Fruit fly (Drosophila melanogaster) whole organism, embryonic: ENCODE results near the gene Ctr1B.

Source experiments
- B-H2 ChIP-seq: fragments of 200-800 bp; sonication (Bioruptor generic); optimal IDR thresholded peaks from 2 replicates; lab custom pipeline; 2018; ENCODE audit warnings: missing biosample characterization, mild to moderate bottlenecking, missing genetic modification characterization
- Bgb ChIP-seq: fragments of 200-800 bp; sonication (Bioruptor generic); IDR thresholded peaks from 2 replicates; pipeline ENCODE4 v1.3.6; 2022; ENCODE audit warnings: missing biosample characterization, missing genetic modification characterization; ENCODE audit not compliant: partially characterized antibody
- CG10147 ChIP-seq: fragments of 200-800 bp; sonication (Bioruptor generic); optimal IDR thresholded peaks from 2 replicates; lab custom pipeline; 2019; ENCODE audit warnings: missing biosample characterization, mild to moderate bottlenecking, missing genetic modification characterization, moderate library complexity
- CG10274 ChIP-seq: fragments of 200-800 bp; sonication (Bioruptor generic); optimal IDR thresholded peaks from 3 replicates; lab custom pipeline; 2017; ENCODE audit warnings: missing biosample characterization, mild to moderate bottlenecking, missing genetic modification characterization
- CG10366 ChIP-seq: fragments of 200-800 bp; sonication (Bioruptor generic); IDR thresholded peaks from 2 replicates; pipeline ENCODE4 v1.3.6; 2022; ENCODE audit warnings: missing biosample characterization, missing genetic modification characterization
- CG12104 ChIP-seq: fragments of 200-800 bp; sonication (Bioruptor generic); optimal IDR thresholded peaks from 3 replicates; lab custom pipeline; 2016; ENCODE audit warnings: missing biosample characterization, missing genetic modification characterization
- CG14710 ChIP-seq: fragments of 200-800 bp; sonication (Bioruptor generic); optimal IDR thresholded peaks from 3 replicates; lab custom pipeline; 2019; ENCODE audit warnings: missing biosample characterization, mild to moderate bottlenecking, missing genetic modification characterization, moderate library complexity
- CG16863 ChIP-seq: fragments of 200-800 bp; sonication (Bioruptor generic); optimal IDR thresholded peaks from 3 replicates; lab custom pipeline; 2016; ENCODE audit warnings: missing biosample characterization, missing genetic modification characterization
- CG17568 ChIP-seq: fragments of 200-800 bp; sonication (Bioruptor generic); optimal IDR thresholded peaks from 2 replicates; lab custom pipeline; 2018; ENCODE audit warnings: missing biosample characterization, mild to moderate bottlenecking, missing genetic modification characterization, moderate library complexity
- CG18262 ChIP-seq: fragments of 200-800 bp; optimal IDR thresholded peaks from 3 replicates; lab custom pipeline; 2019; ENCODE audit warnings: missing biosample characterization, mild to moderate bottlenecking, missing genetic modification characterization, moderate library complexity
- CG2712 ChIP-seq: fragments of 200-800 bp; optimal IDR thresholded peaks from 3 replicates; lab custom pipeline; 2019; ENCODE audit warnings: missing biosample characterization, mild to moderate bottlenecking, missing genetic modification characterization, moderate library complexity
- CG31441 ChIP-seq: fragments of 200-800 bp; sonication (Bioruptor generic); IDR thresholded peaks from 2 replicates; pipeline ENCODE4 v1.3.6; 2022; ENCODE audit warnings: missing biosample characterization, missing genetic modification characterization
- CG3407 ChIP-seq: fragments of 200-800 bp; sonication (Bioruptor generic); optimal IDR thresholded peaks from 2 replicates; lab custom pipeline; 2018; ENCODE audit warnings: missing biosample characterization, mild to moderate bottlenecking, missing genetic modification characterization
- CG4360 ChIP-seq: fragments of 200-800 bp; sonication (Bioruptor generic); IDR thresholded peaks from 2 replicates; pipeline ENCODE4 v1.3.6; 2022; ENCODE audit warnings: missing biosample characterization, missing genetic modification characterization
- CG4820 ChIP-seq: fragments of 200-800 bp; sonication (Bioruptor generic); optimal IDR thresholded peaks from 3 replicates; lab custom pipeline; 2016; ENCODE audit warnings: missing biosample characterization, missing genetic modification characterization
- CG5953 ChIP-seq: fragments of 200-800 bp; sonication (Bioruptor generic); IDR thresholded peaks from 2 replicates; pipeline ENCODE4 v1.3.6; 2022; ENCODE audit warnings: missing biosample characterization, missing genetic modification characterization
- CG6813 ChIP-seq: fragments of 200-800 bp; sonication (Bioruptor generic); optimal IDR thresholded peaks from 2 replicates; lab custom pipeline; 2017; ENCODE audit warnings: missing biosample characterization, missing genetic modification characterization, mild to moderate bottlenecking, moderate library complexity, missing genetic modification reagents
- CG8281 ChIP-seq: fragments of 200-800 bp; sonication (Bioruptor generic); optimal IDR thresholded peaks from 2 replicates; lab custom pipeline; 2018; ENCODE audit warnings: missing biosample characterization, mild to moderate bottlenecking, missing genetic modification characterization, moderate library complexity
- CG8924 ChIP-seq: fragments of 200-800 bp; optimal IDR thresholded peaks from 3 replicates; lab custom pipeline; 2019; ENCODE audit warnings: missing biosample characterization, mild to moderate bottlenecking, missing genetic modification characterization, moderate library complexity
- CG9932 ChIP-seq: fragments of 200-800 bp; sonication (Bioruptor generic); IDR thresholded peaks from 2 replicates; pipeline ENCODE4 v1.3.6; 2022; ENCODE audit warnings: missing biosample characterization, missing genetic modification characterization
- Dref ChIP-seq: fragments of 200-800 bp; sonication (Bioruptor generic); IDR thresholded peaks from 2 replicates; pipeline ENCODE4 v1.3.6; 2022; ENCODE audit warnings: missing biosample characterization, missing genetic modification characterization
- HHEX ChIP-seq: fragments of 200-800 bp; sonication (Bioruptor generic); optimal IDR thresholded peaks from 3 replicates; lab custom pipeline; 2017; ENCODE audit warnings: missing biosample characterization, mild to moderate bottlenecking, missing genetic modification characterization, missing genetic modification reagents
- Hand ChIP-seq: fragments of 200-800 bp; sonication (Bioruptor generic); optimal IDR thresholded peaks from 2 replicates; lab custom pipeline; 2017; ENCODE audit warnings: mild to moderate bottlenecking, missing biosample characterization, missing genetic modification reagents, missing genetic modification characterization
- Hr78 ChIP-seq, 2 experiments: fragments of 200-800 bp in 1 of 2; fragments of >200 bp in 1 of 2; sonication (Bioruptor generic) in 1 of 2; optimal IDR thresholded peaks; 2 replicates each; lab custom pipeline; 2017 to 2019; ENCODE audit warnings: missing biosample characterization in 2 of 2, missing genetic modification characterization in 2 of 2, mild to moderate bottlenecking in 1 of 2, moderate library complexity in 1 of 2
- Kr ChIP-seq: fragments of 200-800 bp; sonication (Bioruptor generic); optimal IDR thresholded peaks from 2 replicates; lab custom pipeline; 2017; ENCODE audit warnings: missing biosample characterization, mild to moderate bottlenecking, missing genetic modification characterization
- Lpt ChIP-seq: fragments of >200 bp; optimal IDR thresholded peaks from 2 replicates; lab custom pipeline; 2018; ENCODE audit warnings: missing biosample characterization, missing genetic modification characterization
- Meics ChIP-seq: fragments of 200-800 bp; sonication (Bioruptor generic); optimal IDR thresholded peaks from 2 replicates; lab custom pipeline; 2017; ENCODE audit warnings: missing biosample characterization, mild to moderate bottlenecking, missing genetic modification characterization
- Ptx1 ChIP-seq: fragments of 200-800 bp; sonication (Bioruptor generic); IDR thresholded peaks from 2 replicates; pipeline ENCODE4 v1.3.6; 2022; ENCODE audit warnings: missing biosample characterization, missing genetic modification characterization
- Rfx ChIP-seq: fragments of 200-800 bp; sonication (Bioruptor generic); IDR thresholded peaks from 2 replicates; pipeline ENCODE4 v1.3.6; 2022; ENCODE audit warnings: missing biosample characterization, missing genetic modification characterization
- Scr ChIP-seq: fragments of 200-800 bp; sonication (Bioruptor generic); IDR thresholded peaks from 2 replicates; pipeline ENCODE4 v1.3.6; 2022; ENCODE audit warnings: missing biosample characterization, missing genetic modification characterization; ENCODE audit not compliant: partially characterized antibody
- Sry-β ChIP-seq: fragments of 200-800 bp; sonication (Bioruptor generic); optimal IDR thresholded peaks from 2 replicates; lab custom pipeline; 2018; ENCODE audit warnings: missing biosample characterization, mild to moderate bottlenecking, missing genetic modification characterization, moderate library complexity
- Vsx1 ChIP-seq: fragments of 200-800 bp; sonication (Bioruptor generic); optimal IDR thresholded peaks from 2 replicates; lab custom pipeline; 2017; ENCODE audit warnings: missing biosample characterization, mild to moderate bottlenecking, missing genetic modification characterization, missing genetic modification reagents
- cato ChIP-seq: fragments of 200-800 bp; sonication (Bioruptor generic); optimal IDR thresholded peaks from 2 replicates; lab custom pipeline; 2016; ENCODE audit warnings: missing biosample characterization, missing genetic modification characterization, borderline replicate concordance
- ems ChIP-seq: fragments of 200-800 bp; sonication (Bioruptor generic); optimal IDR thresholded peaks from 3 replicates; lab custom pipeline; 2016; ENCODE audit warnings: missing biosample characterization, missing genetic modification characterization
- fd96Cb ChIP-seq: fragments of 200-800 bp; sonication (Bioruptor generic); optimal IDR thresholded peaks from 2 replicates; lab custom pipeline; 2018; ENCODE audit warnings: missing biosample characterization, mild to moderate bottlenecking, missing genetic modification characterization, moderate library complexity
- gfzf ChIP-seq: fragments of 200-800 bp; sonication (Bioruptor generic); optimal IDR thresholded peaks from 2 replicates; lab custom pipeline; 2016; ENCODE audit warnings: missing biosample characterization, mild to moderate bottlenecking, missing genetic modification characterization, moderate library complexity
- hkb ChIP-seq, 2 experiments: fragments of 200-800 bp in 1 of 2; fragments of >200 bp in 1 of 2; sonication (Bioruptor generic) in 1 of 2; IDR thresholded peaks in 1 of 2; optimal IDR thresholded peaks in 1 of 2; 2 replicates each; pipeline versions ENCODE4 v1.3.6 to Lab custom; 2017 to 2022; ENCODE audit warnings: missing biosample characterization in 1 of 2, missing genetic modification characterization in 1 of 2
- ind ChIP-seq: fragments of 200-800 bp; sonication (Bioruptor generic); optimal IDR thresholded peaks from 3 replicates; lab custom pipeline; 2016; ENCODE audit warnings: missing biosample characterization, missing genetic modification characterization
- knrl ChIP-seq: fragments of 200-800 bp; sonication (Bioruptor generic); IDR thresholded peaks from 3 replicates; pipeline ENCODE4 v1.3.6; 2022; ENCODE audit warnings: missing biosample characterization, missing genetic modification characterization; ENCODE audit not compliant: partially characterized antibody
- maf-S ChIP-seq: fragments of 200-800 bp; sonication (Bioruptor generic); optimal IDR thresholded peaks from 2 replicates; lab custom pipeline; 2016; ENCODE audit warnings: missing biosample characterization, missing genetic modification characterization
- nerfin-1 ChIP-seq: fragments of 200-800 bp; sonication (Bioruptor generic); optimal IDR thresholded peaks from 3 replicates; lab custom pipeline; 2019; ENCODE audit warnings: missing biosample characterization, mild to moderate bottlenecking, missing genetic modification characterization, moderate library complexity
- rib ChIP-seq: fragments of 200-800 bp; sonication (Bioruptor generic); IDR thresholded peaks from 2 replicates; pipeline ENCODE4 v1.3.6; 2022; ENCODE audit warnings: missing biosample characterization, missing genetic modification characterization
- sc ChIP-seq, 3 experiments: fragments of >200 bp in 2 of 3; fragments of 200-800 bp in 1 of 3; sonication (Bioruptor generic) in 1 of 3; optimal IDR thresholded peaks; 2 replicates in 2 of 3; 3 replicates in 1 of 3; lab custom pipeline; 2017; ENCODE audit warnings: mild to moderate bottlenecking in 1 of 3, missing biosample characterization in 1 of 3, missing genetic modification characterization in 1 of 3, missing genetic modification reagents in 1 of 3
- slou ChIP-seq: fragments of 200-800 bp; sonication (Bioruptor generic); optimal IDR thresholded peaks from 3 replicates; lab custom pipeline; 2016; ENCODE audit warnings: missing biosample characterization, missing genetic modification characterization
- tgo ChIP-seq: fragments of 200-800 bp; sonication (Bioruptor generic); IDR thresholded peaks from 3 replicates; pipeline ENCODE4 v1.3.6; 2022; ENCODE audit warnings: missing biosample characterization, missing genetic modification characterization
- unpg ChIP-seq: fragments of 200-800 bp; sonication (Bioruptor generic); optimal IDR thresholded peaks from 3 replicates; lab custom pipeline; 2018; ENCODE audit warnings: missing biosample characterization, mild to moderate bottlenecking, missing genetic modification characterization, moderate library complexity
- wek ChIP-seq: fragments of 200-800 bp; sonication (Bioruptor generic); optimal IDR thresholded peaks from 3 replicates; lab custom pipeline; 2018; ENCODE audit warnings: missing biosample characterization, mild to moderate bottlenecking, missing genetic modification characterization, moderate library complexity
- zen ChIP-seq: fragments of 200-800 bp; sonication (Bioruptor generic); optimal IDR thresholded peaks from 3 replicates; lab custom pipeline; 2018; ENCODE audit warnings: missing biosample characterization, mild to moderate bottlenecking, missing genetic modification characterization, moderate library complexity

Ctr1B gene

dm6 chr3R:8340675-8341275, 23.4 kb downstream of the Ctr1B start, which contains the start of the genes COX7A and Arl2 (continued):
- TF ChIP-seq Bgb (GFP tag; lab: Robert Waterston, UW) (peak; percentile 96), Lpt (no peak), Vsx1 (GFP tag; lab: Kevin White, UChicago) (no peak), Scr (GFP tag; lab: Robert Waterston, UW) (peak; percentile 93), slou (GFP tag; lab: Kevin White, UChicago) (no peak), ems (no peak), tgo (GFP tag; lab: Robert Waterston, UW) (no peak), Kr (GFP tag; lab: Kevin White, UChicago) (no peak), wek (GFP tag; lab: Kevin White, UChicago) (no peak), Sry-β (GFP tag; lab: Kevin White, UChicago) (no peak), CG2712 (peak; percentile 22), HHEX (GFP tag; lab: Kevin White, UChicago) (no peak), knrl (GFP tag; lab: Robert Waterston, UW) (peak; percentile 92), CG16863 (GFP tag; lab: Kevin White, UChicago) (no peak), ind (no peak), CG4820 (no peak), CG5953 (GFP tag; lab: Robert Waterston, UW) (no peak), CG10274 (no peak), sc (optimal IDR thresholded peaks at IDR 0.05; lab: Kevin White, UChicago) (no peak), sc (GFP tag; optimal IDR thresholded peaks at IDR 0.05; lab: Kevin White, UChicago) (no peak), cato (GFP tag; lab: Kevin White, UChicago) (no peak), CG18262 (tag; lab: Kevin White, UChicago) (no peak), Meics (GFP tag; lab: Kevin White, UChicago) (peak; percentile 9), CG9932 (no peak), CG14710 (tag; lab: Kevin White, UChicago) (peak; percentile 44), CG6813 (no peak), hkb (optimal IDR thresholded peaks at IDR 0.05; lab: Kevin White, UChicago) (no peak), hkb (GFP tag; IDR thresholded peaks at IDR 0.05; lab: Robert Waterston, UW) (no peak), CG31441 (no peak), fd96Cb (tag; lab: Kevin White, UChicago) (no peak), Hand (GFP tag; lab: Kevin White, UChicago) (no peak), rib (GFP tag; lab: Robert Waterston, UW) (peak; percentile 17; the same call in 1 of the 2 replicates), nerfin-1 (tag; lab: Kevin White, UChicago) (peak; percentile 14), unpg (no peak), CG17568 (GFP tag; lab: Kevin White, UChicago) (no peak), maf-S (no peak), CG3407 (GFP tag; lab: Kevin White, UChicago) (no peak), Hr78 (GFP tag; optimal IDR thresholded peaks at IDR 0.05; lab: Kevin White, UChicago) (no peak), CG12104 (GFP tag; lab: Kevin White, UChicago) (no peak), B-H2 (GFP tag; lab: Kevin White, UChicago) (no peak), zen (tag; lab: Kevin White, UChicago) (no peak), Dref (GFP tag; lab: Robert Waterston, UW) (peak; percentile 95), Ptx1 (GFP tag; lab: Robert Waterston, UW) (no peak), CG8281 (tag; lab: Kevin White, UChicago) (no peak), CG10147 (GFP tag; lab: Kevin White, UChicago) (peak; percentile 27), Rfx (GFP tag; lab: Robert Waterston, UW) (no peak), gfzf (GFP tag; lab: Kevin White, UChicago) (peak; percentile 42), CG8924 (tag; lab: Kevin White, UChicago) (peak; percentile 77), CG10366 (GFP tag; lab: Robert Waterston, UW) (no peak), CG4360 (GFP tag; lab: Robert Waterston, UW) (no peak)
